Worm (Caenorhabditis elegans) whole organism, late embryonic: ENCODE data around the gene C06B3.16.

ENCODE experiments used
- C08G9.2 ChIP-seq: sonication (generic microtip); optimal IDR thresholded peaks from 2 replicates; lab custom pipeline; 2016; ENCODE audit warnings: mild to moderate bottlenecking, missing genetic modification characterization, moderate library complexity, missing compliant biosample characterization
- F13H6.1 ChIP-seq: sonication (generic microtip); optimal IDR thresholded peaks from 2 replicates; lab custom pipeline; 2016; ENCODE audit warnings: missing genetic modification characterization, missing compliant biosample characterization
- K02D7.2 ChIP-seq: sonication (generic microtip); optimal IDR thresholded peaks from 2 replicates; lab custom pipeline; 2017; ENCODE audit warnings: mild to moderate bottlenecking, missing genetic modification characterization, missing compliant biosample characterization
- K09A11.1 ChIP-seq: sonication (generic microtip); optimal IDR thresholded peaks from 2 replicates; lab custom pipeline; 2017; ENCODE audit warnings: antibody characterized with exemption, mild to moderate bottlenecking, missing genetic modification characterization, missing compliant biosample characterization; ENCODE audit not compliant: insufficient read depth
- Y22D7AL.16 ChIP-seq: sonication (generic microtip); optimal IDR thresholded peaks from 2 replicates; lab custom pipeline; 2016; ENCODE audit warnings: missing genetic modification characterization, missing compliant biosample characterization
- ahr-1 ChIP-seq: sonication (generic microtip); optimal IDR thresholded peaks from 2 replicates; lab custom pipeline; 2016; ENCODE audit warnings: missing genetic modification characterization, missing compliant biosample characterization
- ama-1 ChIP-seq: fragments of 150-350 bp; optimal IDR thresholded peaks from 2 replicates; lab custom pipeline; 2014
- ceh-14 ChIP-seq: sonication (generic microtip); optimal IDR thresholded peaks from 2 replicates; lab custom pipeline; 2016; ENCODE audit warnings: missing genotype, missing genetic modification characterization, missing compliant biosample characterization
- ceh-18 ChIP-seq: sonication (generic microtip); optimal IDR thresholded peaks from 2 replicates; lab custom pipeline; 2016; ENCODE audit warnings: missing genetic modification characterization, missing compliant biosample characterization
- ceh-24 ChIP-seq: sonication (generic microtip); optimal IDR thresholded peaks from 2 replicates; lab custom pipeline; 2016; ENCODE audit warnings: mild to moderate bottlenecking, missing genetic modification characterization, missing compliant biosample characterization
- ceh-30 ChIP-seq: fragments of 150-350 bp; optimal IDR thresholded peaks from 2 replicates; lab custom pipeline; 2014; ENCODE audit warnings: missing biosample characterization, missing genetic modification characterization
- ceh-34 ChIP-seq: sonication (generic microtip); optimal IDR thresholded peaks from 2 replicates; lab custom pipeline; 2016; ENCODE audit warnings: mild to moderate bottlenecking, missing genetic modification characterization, missing compliant biosample characterization
- ceh-9 ChIP-seq: sonication (generic microtip); optimal IDR thresholded peaks from 2 replicates; lab custom pipeline; 2016; ENCODE audit warnings: mild to moderate bottlenecking, missing genetic modification characterization, inconsistent platforms, missing compliant biosample characterization
- che-1 ChIP-seq: sonication (generic microtip); optimal IDR thresholded peaks from 2 replicates; lab custom pipeline; 2016; ENCODE audit warnings: mild to moderate bottlenecking, missing genetic modification characterization, missing compliant biosample characterization
- dmd-4 ChIP-seq: sonication (generic microtip); optimal IDR thresholded peaks from 2 replicates; lab custom pipeline; 2016; ENCODE audit warnings: borderline replicate concordance, missing genetic modification characterization, missing compliant biosample characterization
- dve-1 ChIP-seq: sonication (generic microtip); optimal IDR thresholded peaks from 2 replicates; lab custom pipeline; 2017; ENCODE audit warnings: antibody characterized with exemption, mild to moderate bottlenecking, missing genetic modification characterization, missing compliant biosample characterization
- elt-2 ChIP-seq: sonication (generic microtip); optimal IDR thresholded peaks from 2 replicates; lab custom pipeline; 2016; ENCODE audit warnings: missing genetic modification reagents, missing genetic modification characterization, missing compliant biosample characterization
- ets-4 ChIP-seq: sonication (generic microtip); optimal IDR thresholded peaks from 2 replicates; lab custom pipeline; 2016; ENCODE audit warnings: missing genetic modification characterization, missing compliant biosample characterization
- gmeb-2 ChIP-seq: sonication (generic microtip); optimal IDR thresholded peaks from 2 replicates; lab custom pipeline; 2016; ENCODE audit warnings: missing genetic modification characterization, inconsistent platforms, missing compliant biosample characterization
- hlh-13 ChIP-seq: fragments of 200-800 bp; sonication (Bioruptor generic); optimal IDR thresholded peaks from 2 replicates; lab custom pipeline; 2018; ENCODE audit warnings: mild to moderate bottlenecking, missing genetic modification characterization, missing compliant biosample characterization
- hlh-8 ChIP-seq: sonication (generic microtip); optimal IDR thresholded peaks from 2 replicates; lab custom pipeline; 2016; ENCODE audit warnings: missing genotype, missing genetic modification characterization, missing compliant biosample characterization
- madf-2 ChIP-seq: sonication (generic microtip); optimal IDR thresholded peaks from 2 replicates; lab custom pipeline; 2017; ENCODE audit warnings: missing genetic modification characterization, missing compliant biosample characterization
- mec-3 ChIP-seq: sonication (generic microtip); optimal IDR thresholded peaks from 2 replicates; lab custom pipeline; 2016; ENCODE audit warnings: borderline replicate concordance, missing genetic modification characterization, missing compliant biosample characterization
- nhr-11 ChIP-seq: fragments of 150-350 bp; optimal IDR thresholded peaks from 2 replicates; lab custom pipeline; 2014; ENCODE audit warnings: missing biosample characterization, missing genetic modification characterization
- npax-4 ChIP-seq: sonication (generic microtip); optimal IDR thresholded peaks from 2 replicates; lab custom pipeline; 2016; ENCODE audit warnings: missing genetic modification characterization, missing compliant biosample characterization
- odd-2 ChIP-seq: sonication (generic microtip); optimal IDR thresholded peaks from 2 replicates; lab custom pipeline; 2017; ENCODE audit warnings: antibody characterized with exemption, mild to moderate bottlenecking, missing genetic modification characterization, missing compliant biosample characterization
- pag-3 ChIP-seq: sonication (generic microtip); optimal IDR thresholded peaks from 2 replicates; lab custom pipeline; 2016; ENCODE audit warnings: missing compliant biosample characterization, missing genetic modification characterization, borderline replicate concordance
- pat-9 ChIP-seq: fragments of 200-800 bp; sonication (Bioruptor generic); optimal IDR thresholded peaks from 2 replicates; lab custom pipeline; 2018; ENCODE audit warnings: mild to moderate bottlenecking, missing genetic modification characterization, moderate library complexity, missing compliant biosample characterization
- pha-2 ChIP-seq: sonication (generic microtip); optimal IDR thresholded peaks from 2 replicates; lab custom pipeline; 2017; ENCODE audit warnings: mild to moderate bottlenecking, missing genetic modification characterization, missing compliant biosample characterization
- pha-4 ChIP-seq: fragments of 150-350 bp; optimal IDR thresholded peaks from 2 replicates; lab custom pipeline; 2018; ENCODE audit warnings: missing biosample characterization, missing genetic modification reagents, missing genetic modification characterization
- pros-1 ChIP-seq: fragments of 150-350 bp; optimal IDR thresholded peaks from 2 replicates; lab custom pipeline; 2014; ENCODE audit warnings: missing biosample characterization, missing genetic modification reagents, missing genetic modification characterization
- ref-2 ChIP-seq: sonication (generic microtip); optimal IDR thresholded peaks from 2 replicates; lab custom pipeline; 2016; ENCODE audit warnings: missing genetic modification characterization, missing compliant biosample characterization
- rnt-1 ChIP-seq: sonication (generic microtip); optimal IDR thresholded peaks from 2 replicates; lab custom pipeline; 2016; ENCODE audit warnings: missing genetic modification characterization, missing compliant biosample characterization
- sdc-2 ChIP-seq: sonication (generic microtip); optimal IDR thresholded peaks from 2 replicates; lab custom pipeline; 2016; ENCODE audit warnings: missing genotype, missing genetic modification characterization, missing compliant biosample characterization
- sox-2 ChIP-seq: fragments of 200-800 bp; sonication (Bioruptor generic); IDR thresholded peaks from 2 replicates; pipeline ENCODE4 v1.3.6; 2022; ENCODE audit warnings: missing genetic modification reagents, missing genetic modification characterization, missing compliant biosample characterization
- sox-4 ChIP-seq: sonication (generic microtip); optimal IDR thresholded peaks from 2 replicates; lab custom pipeline; 2017; ENCODE audit warnings: mild to moderate bottlenecking, missing genetic modification characterization, inconsistent platforms, missing compliant biosample characterization
- tbx-2 ChIP-seq: sonication (generic microtip); optimal IDR thresholded peaks from 2 replicates; lab custom pipeline; 2016; ENCODE audit warnings: missing genetic modification characterization, missing compliant biosample characterization
- tbx-7 ChIP-seq: sonication (generic microtip); optimal IDR thresholded peaks from 2 replicates; lab custom pipeline; 2016; ENCODE audit warnings: missing genotype, missing genetic modification characterization, missing compliant biosample characterization
- ttx-3 ChIP-seq: sonication (generic microtip); optimal IDR thresholded peaks from 2 replicates; lab custom pipeline; 2016; ENCODE audit warnings: missing genetic modification reagents, missing genetic modification characterization, missing compliant biosample characterization
- unc-42 ChIP-seq: sonication (generic microtip); optimal IDR thresholded peaks from 2 replicates; lab custom pipeline; 2016; ENCODE audit warnings: missing genotype, missing genetic modification characterization, missing compliant biosample characterization
- unc-55 ChIP-seq: sonication (generic microtip); optimal IDR thresholded peaks from 2 replicates; lab custom pipeline; 2017; ENCODE audit warnings: missing biosample characterization, missing genetic modification reagents, missing genetic modification characterization
- unc-86 ChIP-seq: sonication (generic microtip); optimal IDR thresholded peaks from 2 replicates; lab custom pipeline; 2016; ENCODE audit warnings: missing genetic modification characterization, missing compliant biosample characterization
- zip-5 ChIP-seq: sonication (generic microtip); optimal IDR thresholded peaks from 2 replicates; lab custom pipeline; 2016; ENCODE audit warnings: missing genetic modification characterization, missing compliant biosample characterization
- ztf-16 ChIP-seq: sonication (generic microtip); optimal IDR thresholded peaks from 2 replicates; lab custom pipeline; 2017; ENCODE audit warnings: missing genetic modification characterization, missing compliant biosample characterization

Gene C06B3.16

DNA sequence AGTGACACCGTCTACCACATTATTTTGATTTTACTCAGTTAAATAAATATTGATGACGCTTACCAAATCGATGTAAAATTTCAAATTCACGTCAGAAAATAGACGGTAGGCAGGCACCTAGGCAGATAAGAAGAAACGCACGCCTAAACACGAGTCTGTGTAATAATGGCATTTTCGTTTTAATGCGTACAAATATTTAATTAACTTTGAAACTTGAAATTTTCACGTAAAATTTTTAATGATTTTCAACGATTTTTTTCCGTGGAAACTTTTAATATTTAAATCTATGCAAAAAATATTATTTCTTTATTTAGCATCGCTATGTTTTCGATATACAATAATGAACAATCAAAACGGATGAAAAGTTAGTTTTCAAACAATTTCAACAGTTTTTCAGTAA is at the start of gene C06B3.16:
Gene C06B3.16 (plus strand): TSS at position 301 of the 400 bp plus-strand sequence.
- TF ChIP-seq sox-4 (tag; lab: Kevin White, UChicago) (no peak), ceh-24 (tag; lab: Kevin White, UChicago) (no peak), elt-2 (no peak), pat-9 (tag; lab: Kevin White, UChicago) (no peak), Y22D7AL.16 (no peak), unc-42 (tag; lab: Kevin White, UChicago) (no peak), pha-2 (tag; lab: Kevin White, UChicago) (no peak), rnt-1 (tag; lab: Kevin White, UChicago) (no peak), ceh-18 (no peak), ama-1 (no peak), hlh-8 (tag; lab: Kevin White, UChicago) (no peak), ceh-34 (tag; lab: Kevin White, UChicago) (no peak), tbx-2 (tag; lab: Kevin White, UChicago) (no peak), npax-4 (no peak), ceh-14 (tag; lab: Kevin White, UChicago) (no peak), pros-1 (tag; lab: Kevin White, UChicago) (no peak), mec-3 (tag; lab: Kevin White, UChicago) (no peak), ztf-16 (no peak), C08G9.2 (tag; lab: Kevin White, UChicago) (no peak)

DNA sequence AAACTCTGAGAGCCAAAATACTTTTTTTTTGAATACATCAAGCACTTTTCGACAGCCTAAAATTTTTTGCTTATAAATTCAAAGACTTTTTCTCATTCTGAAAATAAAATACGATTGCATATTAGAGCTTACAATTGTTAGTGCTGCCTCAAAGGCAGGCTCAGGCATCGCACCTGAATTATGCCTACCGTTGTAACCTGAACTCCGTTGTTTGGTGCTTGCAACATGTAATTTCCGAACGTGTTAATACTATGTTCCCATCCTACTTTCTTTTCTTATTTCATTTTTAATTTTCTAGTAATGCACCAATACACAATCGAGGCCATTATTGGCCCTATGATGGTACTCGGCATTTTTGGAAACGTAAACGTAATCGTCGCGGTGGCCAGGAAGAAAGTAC is 44.0 kb upstream of the C06B3.16 start, which contains the start of gene srsx-19:
Gene srsx-19 (plus strand): TSS at position 301 of the 400 bp plus-strand sequence.
- no peak for TF ChIP-seq ets-4 (tag; lab: Kevin White, UChicago)
- no peak for TF ChIP-seq zip-5 (tag; lab: Kevin White, UChicago)
- TF ChIP-seq unc-55, result no peak
- TF ChIP-seq sdc-2 (tag; lab: Kevin White, UChicago), result no peak
- TF ChIP-seq elt-2, result no peak
- no peak for TF ChIP-seq madf-2 (tag; lab: Kevin White, UChicago)
- TF ChIP-seq ahr-1, result no peak
- no peak for TF ChIP-seq K02D7.2 (tag; lab: Kevin White, UChicago)
- TF ChIP-seq ceh-18, result no peak
- TF ChIP-seq unc-86 (tag; lab: Kevin White, UChicago), result no peak
- TF ChIP-seq gmeb-2 (tag; lab: Kevin White, UChicago), result no peak
- TF ChIP-seq dve-1, result no peak
- TF ChIP-seq pha-4 (tag; lab: Kevin White, UChicago), result no peak

DNA sequence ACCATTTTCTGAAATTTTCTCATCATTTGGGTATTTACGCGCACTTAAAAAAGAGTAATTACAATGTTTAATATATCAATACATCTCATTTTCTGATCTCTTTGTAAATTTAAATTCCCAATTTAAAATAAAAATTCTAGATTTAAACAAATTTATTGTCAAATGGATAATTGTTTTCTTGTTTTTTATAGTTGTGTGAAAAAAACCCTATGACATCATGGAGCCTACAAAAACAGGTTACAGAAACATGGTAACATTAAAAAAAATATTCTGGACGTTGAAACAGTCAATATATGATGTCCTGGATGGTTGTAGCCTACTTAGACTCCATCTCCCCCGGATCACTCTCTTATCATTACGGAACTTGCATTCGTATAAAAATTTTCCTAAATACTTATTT is 41.8 kb upstream of the C06B3.16 start, which contains the start of gene spp-12:
Gene spp-12 (plus strand): TSS at position 301 of the 400 bp plus-strand sequence.
- TF ChIP-seq che-1 (tag; lab: Kevin White, UChicago) (no peak), odd-2 (no peak), Y22D7AL.16 (no peak)

DNA sequence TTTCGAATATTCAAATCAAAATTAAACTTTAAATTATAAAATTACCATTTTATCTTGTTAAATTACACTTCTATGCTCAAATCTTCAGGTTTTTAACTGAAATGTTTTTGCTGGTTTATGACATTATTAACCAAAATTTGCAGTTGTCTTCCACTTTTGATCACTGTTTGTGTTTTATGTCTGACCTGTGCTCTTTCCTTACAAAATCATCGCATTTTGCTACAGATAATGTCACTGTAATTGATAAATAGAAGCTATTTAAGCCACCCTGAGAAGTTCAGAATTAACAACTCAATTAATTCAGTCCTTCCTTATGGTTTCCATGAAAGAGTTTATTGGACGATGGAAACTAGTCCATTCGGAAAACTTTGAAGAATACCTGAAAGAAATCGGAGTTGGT is 40.9 kb upstream of the C06B3.16 start, which contains the start of gene lbp-8:
Gene lbp-8 (plus strand): TSS at position 301 of the 400 bp plus-strand sequence.
- no peak for TF ChIP-seq odd-2
- TF ChIP-seq ref-2 (tag; lab: Kevin White, UChicago), result no peak
- no peak for TF ChIP-seq hlh-13 (GFP tag; lab: Kevin White, UChicago)
- no peak for TF ChIP-seq ceh-9 (tag; lab: Kevin White, UChicago)
- TF ChIP-seq dmd-4, result no peak
- TF ChIP-seq sdc-2 (tag; lab: Kevin White, UChicago), result no peak

DNA sequence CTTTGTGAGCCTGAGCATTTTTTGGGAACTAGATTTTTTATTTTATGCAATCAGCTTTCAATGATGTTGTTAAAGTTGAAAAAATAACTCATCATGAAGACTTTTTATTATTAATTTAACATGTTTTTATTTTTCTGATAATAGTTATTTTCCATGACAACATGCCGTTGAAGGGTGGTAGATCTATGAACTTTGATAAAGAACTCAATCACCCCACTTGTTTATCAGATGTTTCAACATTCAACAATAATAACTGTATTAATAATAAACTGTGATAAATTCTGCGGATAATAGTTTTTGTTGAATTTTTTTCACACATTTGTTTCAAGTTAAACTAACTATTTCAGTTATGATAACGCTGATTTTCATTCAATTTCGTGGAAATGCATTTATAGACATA is 39.8 kb upstream of the C06B3.16 start:
- TF ChIP-seq ceh-14 (tag; lab: Kevin White, UChicago), result no peak
- TF ChIP-seq pag-3 (tag; lab: Kevin White, UChicago), result no peak
- no peak for TF ChIP-seq ttx-3 (tag; lab: Kevin White, UChicago)
- TF ChIP-seq sox-2 (GFP tag; lab: Robert Waterston, UW), result no peak
- no peak for TF ChIP-seq hlh-13 (GFP tag; lab: Kevin White, UChicago)
- no peak for TF ChIP-seq rnt-1 (tag; lab: Kevin White, UChicago)
- no peak for TF ChIP-seq ceh-30 (tag; lab: Kevin White, UChicago)
- TF ChIP-seq nhr-11 (tag; lab: Kevin White, UChicago), result no peak
- no peak for TF ChIP-seq che-1 (tag; lab: Kevin White, UChicago)
- no peak for TF ChIP-seq tbx-7
- TF ChIP-seq pat-9 (tag; lab: Kevin White, UChicago), result no peak
- no peak for TF ChIP-seq zip-5 (tag; lab: Kevin White, UChicago)
- TF ChIP-seq C08G9.2 (tag; lab: Kevin White, UChicago), result no peak
- TF ChIP-seq dve-1, result no peak
- no peak for TF ChIP-seq K02D7.2 (tag; lab: Kevin White, UChicago)
- TF ChIP-seq K09A11.1 (tag; lab: Kevin White, UChicago), result no peak
- no peak for TF ChIP-seq madf-2 (tag; lab: Kevin White, UChicago)
- TF ChIP-seq ceh-18, result no peak
- TF ChIP-seq F13H6.1, result no peak
- TF ChIP-seq, all 69 proteins: peak for 0
